ENCODE assay signal across 2 fruit fly cellular contexts in genomic region chr3R:26536747-26537221, dm6.
TF ChIP-seq lines count a peak whose summit lies in the region.

No protein-coding gene starts in this region.

TF ChIP-seq in whole organism, embryonic, 481 proteins besides CTCF, POLR2A, EP300 and RAD21 (continued from another document and continues in another):
- no peak for TF ChIP-seq CG13123 (GFP tag; optimal IDR thresholded peaks at IDR 0.05; lab: Kevin White, UChicago)
- TF ChIP-seq gce (GFP tag; IDR thresholded peaks at IDR 0.05; lab: Robert Waterston, UW) = no peak
- TF ChIP-seq CG8089 (GFP tag; optimal IDR thresholded peaks at IDR 0.05; lab: Kevin White, UChicago) = no peak
- TF ChIP-seq lola (GFP tag; optimal IDR thresholded peaks at IDR 0.05; lab: Kevin White, UChicago) = no peak
- no peak for TF ChIP-seq btn (GFP tag; optimal IDR thresholded peaks at IDR 0.05; lab: Kevin White, UChicago)
- TF ChIP-seq twi (tag; optimal IDR thresholded peaks at IDR 0.05; lab: Kevin White, UChicago) = no peak
- TF ChIP-seq maf-S (GFP tag; optimal IDR thresholded peaks at IDR 0.05; lab: Kevin White, UChicago) = no peak
- TF ChIP-seq gcm (GFP tag; optimal IDR thresholded peaks at IDR 0.05; lab: Kevin White, UChicago) = peak; percentile 26
- peak; percentile 26 for TF ChIP-seq CG12219 (GFP tag; optimal IDR thresholded peaks at IDR 0.05; lab: Kevin White, UChicago)
- TF ChIP-seq Doc3 (GFP tag; IDR thresholded peaks at IDR 0.05; lab: Robert Waterston, UW; ENCODE audit: partially characterized antibody) = 0 out of 3 replicates have a peak, but pooled peaks have one; percentile 19
- no peak for TF ChIP-seq sug (tag; optimal IDR thresholded peaks at IDR 0.05; lab: Kevin White, UChicago)
- peak; percentile 43 for TF ChIP-seq CG4707 (GFP tag; optimal IDR thresholded peaks at IDR 0.05; lab: Kevin White, UChicago)
- no peak for TF ChIP-seq bab2 (GFP tag; optimal IDR thresholded peaks at IDR 0.05; lab: Kevin White, UChicago)
- no peak for TF ChIP-seq cato (GFP tag; optimal IDR thresholded peaks at IDR 0.05; lab: Kevin White, UChicago; ENCODE audit: borderline replicate concordance)
- no peak for TF ChIP-seq CG15601 (tag; optimal IDR thresholded peaks at IDR 0.05; lab: Kevin White, UChicago)
- peak; percentile 64; the same call in 1 of the 3 replicates for TF ChIP-seq ci (GFP tag; IDR thresholded peaks at IDR 0.05; lab: Robert Waterston, UW)
- no peak for TF ChIP-seq onecut (GFP tag; IDR thresholded peaks at IDR 0.05; lab: Robert Waterston, UW)
- no peak for TF ChIP-seq ftz-f1 (GFP tag; optimal IDR thresholded peaks at IDR 0.05; lab: Kevin White, UChicago)
- peak; percentile 20 for TF ChIP-seq scrt (GFP tag; optimal IDR thresholded peaks at IDR 0.05; lab: Kevin White, UChicago)
- peak; percentile 5 for TF ChIP-seq CG15514 (GFP tag; optimal IDR thresholded peaks at IDR 0.05; lab: Kevin White, UChicago)
- TF ChIP-seq MESR4 (GFP tag; optimal IDR thresholded peaks at IDR 0.05; lab: Kevin White, UChicago) = no peak
- peak; percentile 25 for TF ChIP-seq dmrt99B (tag; optimal IDR thresholded peaks at IDR 0.05; lab: Kevin White, UChicago)
- no peak for TF ChIP-seq CG17612 (GFP tag; IDR thresholded peaks at IDR 0.05; lab: Robert Waterston, UW)
- peak; percentile 9 for TF ChIP-seq zen (tag; optimal IDR thresholded peaks at IDR 0.05; lab: Kevin White, UChicago)
- no peak for TF ChIP-seq CG18011 (GFP tag; optimal IDR thresholded peaks at IDR 0.05; lab: Kevin White, UChicago)
- TF ChIP-seq CG11723 (GFP tag; optimal IDR thresholded peaks at IDR 0.05; lab: Kevin White, UChicago) = no peak
- peak; percentile 20 for TF ChIP-seq CG12236 (GFP tag; optimal IDR thresholded peaks at IDR 0.05; lab: Kevin White, UChicago)
- no peak for TF ChIP-seq gfzf (GFP tag; optimal IDR thresholded peaks at IDR 0.05; lab: Kevin White, UChicago)
- TF ChIP-seq CG14014 (GFP tag; IDR thresholded peaks at IDR 0.05; lab: Robert Waterston, UW) = 0 out of 2 replicates have a peak, but pooled peaks have one; percentile 5
- TF ChIP-seq Gsc (GFP tag; IDR thresholded peaks at IDR 0.05; lab: Robert Waterston, UW) = no peak
- TF ChIP-seq ewg (GFP tag; optimal IDR thresholded peaks at IDR 0.05; lab: Kevin White, UChicago) = no peak
- TF ChIP-seq CG15011 (GFP tag; optimal IDR thresholded peaks at IDR 0.05; lab: Kevin White, UChicago) = no peak
- TF ChIP-seq CG34376 (GFP tag; optimal IDR thresholded peaks at IDR 0.05; lab: Kevin White, UChicago) = no peak
- TF ChIP-seq Jarid2 (GFP tag; optimal IDR thresholded peaks at IDR 0.05; lab: Kevin White, UChicago) = no peak
- no peak for TF ChIP-seq Abd-B (GFP tag; optimal IDR thresholded peaks at IDR 0.05; lab: Kevin White, UChicago)
- TF ChIP-seq CG3163 (GFP tag; optimal IDR thresholded peaks at IDR 0.05; lab: Kevin White, UChicago) = peak; percentile 6
- TF ChIP-seq Chrac-16 (GFP tag; optimal IDR thresholded peaks at IDR 0.05; lab: Kevin White, UChicago) = peak; percentile 10
- TF ChIP-seq klu (GFP tag; IDR thresholded peaks at IDR 0.05; lab: Robert Waterston, UW) = no peak
- peak; percentile 48 for TF ChIP-seq lab (GFP tag; optimal IDR thresholded peaks at IDR 0.05; lab: Kevin White, UChicago)
- peak; percentile 42 for TF ChIP-seq Oli (tag; optimal IDR thresholded peaks at IDR 0.05; lab: Kevin White, UChicago)
- TF ChIP-seq CG7963 (GFP tag; IDR thresholded peaks at IDR 0.05; lab: Robert Waterston, UW; ENCODE audit: partially characterized antibody) = no peak
- TF ChIP-seq jigr1 (GFP tag; IDR thresholded peaks at IDR 0.05; lab: Robert Waterston, UW) = no peak
- TF ChIP-seq CG9609 (GFP tag; optimal IDR thresholded peaks at IDR 0.05; lab: Kevin White, UChicago) = no peak
- TF ChIP-seq NC2α (GFP tag; optimal IDR thresholded peaks at IDR 0.05; lab: Kevin White, UChicago) = peak; percentile 0
- TF ChIP-seq aop (GFP tag; IDR thresholded peaks at IDR 0.05; lab: Robert Waterston, UW) = no peak
- no peak for TF ChIP-seq CkIIα-i1 (GFP tag; IDR thresholded peaks at IDR 0.05; lab: Robert Waterston, UW)
- TF ChIP-seq cwo (GFP tag; optimal IDR thresholded peaks at IDR 0.05; lab: Kevin White, UChicago) = peak; percentile 6
- peak; percentile 38; the same call in 1 of the 2 replicates for TF ChIP-seq Rx (GFP tag; IDR thresholded peaks at IDR 0.05; lab: Robert Waterston, UW)
- no peak for TF ChIP-seq schlank (tag; optimal IDR thresholded peaks at IDR 0.05; lab: Kevin White, UChicago)
- TF ChIP-seq seq (GFP tag; IDR thresholded peaks at IDR 0.05; lab: Robert Waterston, UW) = peak; percentile 44; the same call in 1 of the 2 replicates
- TF ChIP-seq z (GFP tag; IDR thresholded peaks at IDR 0.05; lab: Robert Waterston, UW) = no peak
- peak; percentile 38 for TF ChIP-seq jumu (GFP tag; optimal IDR thresholded peaks at IDR 0.05; lab: Kevin White, UChicago)
- no peak for TF ChIP-seq Nf-YB (GFP tag; optimal IDR thresholded peaks at IDR 0.05; lab: Kevin White, UChicago)
- TF ChIP-seq CG17385 (GFP tag; optimal IDR thresholded peaks at IDR 0.05; lab: Kevin White, UChicago) = peak; percentile 21
- no peak for TF ChIP-seq Taf1 (GFP tag; IDR thresholded peaks at IDR 0.05; lab: Robert Waterston, UW)
- TF ChIP-seq CG8924 (tag; optimal IDR thresholded peaks at IDR 0.05; lab: Kevin White, UChicago) = no peak
- TF ChIP-seq toy (GFP tag; IDR thresholded peaks at IDR 0.05; lab: Robert Waterston, UW) = no peak
- TF ChIP-seq peb (GFP tag; IDR thresholded peaks at IDR 0.05; lab: Robert Waterston, UW) = no peak
- no peak for TF ChIP-seq CG8359 (GFP tag; optimal IDR thresholded peaks at IDR 0.05; lab: Kevin White, UChicago; ENCODE audit: borderline replicate concordance)
- no peak for TF ChIP-seq tgo (GFP tag; IDR thresholded peaks at IDR 0.05; lab: Robert Waterston, UW)
- peak; percentile 37 to 41 for TF ChIP-seq Pdp1 (GFP tag; optimal IDR thresholded peaks at IDR 0.05; lab: Kevin White, UChicago)
- peak; percentile 76 to 78 for TF ChIP-seq Trl (optimal IDR thresholded peaks at IDR 0.05; lab: Kevin White, UChicago)
- TF ChIP-seq Trl (GFP tag; optimal IDR thresholded peaks at IDR 0.05; lab: Kevin White, UChicago) = peak; percentile 32
- peak; percentile 39 for TF ChIP-seq grau (tag; optimal IDR thresholded peaks at IDR 0.05; lab: Kevin White, UChicago)
- TF ChIP-seq CG8478 (optimal IDR thresholded peaks at IDR 0.05; lab: Kevin White, UChicago) = peak; percentile 53
- no peak for TF ChIP-seq HLH4C (GFP tag; IDR thresholded peaks at IDR 0.05; lab: Robert Waterston, UW; ENCODE audit: partially characterized antibody)
- TF ChIP-seq NC2β (GFP tag; optimal IDR thresholded peaks at IDR 0.05; lab: Kevin White, UChicago) = peak; percentile 29

TF ChIP-seq in whole organism, prepupa, 60 proteins besides CTCF, POLR2A, EP300 and RAD21 (continued from another document):
- TF ChIP-seq Eip93F (GFP tag; optimal IDR thresholded peaks at IDR 0.05; lab: Kevin White, UChicago) (no peak), lz (GFP tag; optimal IDR thresholded peaks at IDR 0.05; lab: Kevin White, UChicago) (peak; percentile 79), CG3919 (GFP tag; optimal IDR thresholded peaks at IDR 0.05; lab: Kevin White, UChicago) (peak; percentile 63), CG8632 (GFP tag; optimal IDR thresholded peaks at IDR 0.05; lab: Kevin White, UChicago) (peak; percentile 56), Met (GFP tag; optimal IDR thresholded peaks at IDR 0.05; lab: Kevin White, UChicago) (peak; percentile 84), CG1621 (tag; optimal IDR thresholded peaks at IDR 0.05; lab: Kevin White, UChicago) (peak; percentile 24), Ets96B (tag; optimal IDR thresholded peaks at IDR 0.05; lab: Kevin White, UChicago) (peak; percentile 65), CG8119 (GFP tag; IDR thresholded peaks at IDR 0.05; lab: Robert Waterston, UW) (peak; percentile 59; the same call in 1 of the 3 replicates), Sox14 (GFP tag; optimal IDR thresholded peaks at IDR 0.05; lab: Kevin White, UChicago) (peak; percentile 77), CG6163 (GFP tag; IDR thresholded peaks at IDR 0.05; lab: Robert Waterston, UW) (peak; percentile 66), spab (GFP tag; optimal IDR thresholded peaks at IDR 0.05; lab: Kevin White, UChicago) (peak; percentile 39), CG34406 (GFP tag; optimal IDR thresholded peaks at IDR 0.05; lab: Kevin White, UChicago) (peak; percentile 54), CG32006 (GFP tag; optimal IDR thresholded peaks at IDR 0.05; lab: Kevin White, UChicago) (peak; percentile 65), Sox102F (GFP tag; optimal IDR thresholded peaks at IDR 0.05; lab: Kevin White, UChicago) (peak; percentile 64), dac (GFP tag; optimal IDR thresholded peaks at IDR 0.05; lab: Kevin White, UChicago) (no peak), Hr39 (GFP tag; optimal IDR thresholded peaks at IDR 0.05; lab: Kevin White, UChicago) (peak; percentile 76), fd85E (GFP tag; optimal IDR thresholded peaks at IDR 0.05; lab: Kevin White, UChicago) (peak; percentile 44), vri (GFP tag; optimal IDR thresholded peaks at IDR 0.05; lab: Kevin White, UChicago) (peak; percentile 75), fd59A (GFP tag; optimal IDR thresholded peaks at IDR 0.05; lab: Kevin White, UChicago) (peak; percentile 51), CG11762 (GFP tag; optimal IDR thresholded peaks at IDR 0.05; lab: Kevin White, UChicago; ENCODE audit: insufficient read depth) (no peak), pdm3 (GFP tag; optimal IDR thresholded peaks at IDR 0.05; lab: Kevin White, UChicago) (peak; percentile 65), fkh (GFP tag; optimal IDR thresholded peaks at IDR 0.05; lab: Kevin White, UChicago) (no peak), CG11294 (GFP tag; IDR thresholded peaks at IDR 0.05; lab: Robert Waterston, UW) (0 out of 2 replicates have a peak, but pooled peaks have one; percentile 15), CG11902 (GFP tag; optimal IDR thresholded peaks at IDR 0.05; lab: Kevin White, UChicago) (peak; percentile 20), Eip75B (GFP tag; optimal IDR thresholded peaks at IDR 0.05; lab: Kevin White, UChicago) (peak; percentile 52), achi (GFP tag; optimal IDR thresholded peaks at IDR 0.05; lab: Kevin White, UChicago) (peak; percentile 44), Hr38 (GFP tag; optimal IDR thresholded peaks at IDR 0.05; lab: Kevin White, UChicago) (no peak), svp (GFP tag; lab: Kevin White, UChicago) (peak; percentile 91), Hr4 (GFP tag; optimal IDR thresholded peaks at IDR 0.05; lab: Kevin White, UChicago) (peak; percentile 60), CG6808 (GFP tag; optimal IDR thresholded peaks at IDR 0.05; lab: Kevin White, UChicago) (peak; percentile 42), Blimp-1 (GFP tag; optimal IDR thresholded peaks at IDR 0.05; lab: Kevin White, UChicago) (no peak), CG6792 (GFP tag; optimal IDR thresholded peaks at IDR 0.05; lab: Kevin White, UChicago) (peak; percentile 42), Eip78C (GFP tag; lab: Kevin White, UChicago) (peak; percentile 84), CG9139 (GFP tag; optimal IDR thresholded peaks at IDR 0.05; lab: Kevin White, UChicago) (peak; percentile 5), eg (GFP tag; IDR thresholded peaks at IDR 0.05; lab: Robert Waterston, UW) (peak; percentile 51; the same call in 2 of the 3 replicates), cyc (GFP tag; optimal IDR thresholded peaks at IDR 0.05; lab: Kevin White, UChicago) (peak; percentile 59), net (GFP tag; optimal IDR thresholded peaks at IDR 0.05; lab: Kevin White, UChicago) (peak; percentile 49), Lpt (GFP tag; optimal IDR thresholded peaks at IDR 0.05; lab: Kevin White, UChicago) (peak; percentile 42), Smox (GFP tag; optimal IDR thresholded peaks at IDR 0.05; lab: Kevin White, UChicago) (peak; percentile 67)
